Worm (Caenorhabditis elegans): ENCODE measurements around the gene unc-44.

Gene unc-44

DNA sequence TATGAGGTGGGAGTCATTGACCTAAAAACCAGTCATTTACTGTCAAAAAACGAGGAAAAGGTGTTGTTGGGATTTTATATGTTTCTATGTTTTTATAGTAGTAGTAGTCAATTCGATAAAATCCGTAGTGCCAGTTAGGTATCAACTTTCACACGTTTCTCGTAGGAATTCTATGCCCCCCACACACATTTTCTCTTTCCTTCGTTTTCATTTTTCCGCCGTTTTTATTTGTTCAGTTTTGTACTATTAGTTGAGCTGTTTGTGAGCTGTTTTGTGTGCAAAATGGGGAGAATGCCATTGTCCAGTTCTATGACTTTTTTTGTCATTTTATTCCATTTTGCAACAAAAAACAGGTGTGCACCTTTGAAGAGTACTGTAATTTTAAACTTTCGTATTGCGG lies 26.6 kb upstream of the unc-44 start:
- TF ChIP-seq sem-2 (GFP tag; optimal IDR thresholded peaks at IDR 0.05) = no peak
- no peak for TF ChIP-seq unc-62 (GFP tag; optimal IDR thresholded peaks at IDR 0.05)
- TF ChIP-seq sptf-1 (tag; optimal IDR thresholded peaks at IDR 0.05) = no peak
- TF ChIP-seq ceh-39 (tag; optimal IDR thresholded peaks at IDR 0.05) = no peak
- no peak for TF ChIP-seq lin-13 (tag; optimal IDR thresholded peaks at IDR 0.05)
- no peak for TF ChIP-seq zip-8 (tag; optimal IDR thresholded peaks at IDR 0.05)
- TF ChIP-seq ces-1 (GFP tag; optimal IDR thresholded peaks at IDR 0.05) = no peak
- TF ChIP-seq hlh-1 (tag; optimal IDR thresholded peaks at IDR 0.05) = no peak
- TF ChIP-seq cnd-1 (tag; optimal IDR thresholded peaks at IDR 0.05) = no peak
- TF ChIP-seq nhr-76 (tag; optimal IDR thresholded peaks at IDR 0.05) = no peak
- TF ChIP-seq nhr-237 (tag; optimal IDR thresholded peaks at IDR 0.05) = no peak
- TF ChIP-seq ceh-83 (GFP tag; optimal IDR thresholded peaks at IDR 0.05) = no peak
- TF ChIP-seq ham-2 (GFP tag; optimal IDR thresholded peaks at IDR 0.05) = no peak
- TF ChIP-seq mls-2 (tag; optimal IDR thresholded peaks at IDR 0.05) = no peak
- no peak for TF ChIP-seq mep-1 (tag; optimal IDR thresholded peaks at IDR 0.05)

DNA sequence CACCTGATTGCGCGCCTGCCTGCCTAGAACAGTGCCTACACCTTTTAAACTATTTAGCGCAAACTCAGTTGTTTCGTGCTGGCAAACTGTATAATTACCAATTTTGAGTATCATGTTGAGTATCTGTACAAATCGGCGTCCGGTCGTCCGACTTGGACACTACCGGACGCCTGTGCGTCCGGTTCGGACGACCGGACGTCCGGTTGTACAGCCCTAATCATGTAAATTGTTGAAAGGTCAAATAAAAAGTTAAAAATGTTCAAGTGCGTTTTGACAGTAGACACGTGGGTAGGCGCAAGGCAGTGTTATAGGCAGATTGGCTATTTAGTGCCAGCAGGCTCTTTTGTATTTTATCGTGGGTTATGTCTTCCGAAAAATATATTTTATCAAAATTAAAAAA lies 25.4 kb upstream of the unc-44 start:
- no peak for TF ChIP-seq drap-1 (GFP tag; optimal IDR thresholded peaks at IDR 0.05)
- no peak for TF ChIP-seq lin-32 (GFP tag; optimal IDR thresholded peaks at IDR 0.05)
- no peak for TF ChIP-seq ces-1 (GFP tag; optimal IDR thresholded peaks at IDR 0.05)
- no peak for TF ChIP-seq elt-1 (tag; optimal IDR thresholded peaks at IDR 0.05; ENCODE audit: borderline replicate concordance, insufficient read depth)
- TF ChIP-seq nhr-2 (tag; optimal IDR thresholded peaks at IDR 0.05) = no peak
- no peak for TF ChIP-seq bed-3 (GFP tag; optimal IDR thresholded peaks at IDR 0.05)

DNA sequence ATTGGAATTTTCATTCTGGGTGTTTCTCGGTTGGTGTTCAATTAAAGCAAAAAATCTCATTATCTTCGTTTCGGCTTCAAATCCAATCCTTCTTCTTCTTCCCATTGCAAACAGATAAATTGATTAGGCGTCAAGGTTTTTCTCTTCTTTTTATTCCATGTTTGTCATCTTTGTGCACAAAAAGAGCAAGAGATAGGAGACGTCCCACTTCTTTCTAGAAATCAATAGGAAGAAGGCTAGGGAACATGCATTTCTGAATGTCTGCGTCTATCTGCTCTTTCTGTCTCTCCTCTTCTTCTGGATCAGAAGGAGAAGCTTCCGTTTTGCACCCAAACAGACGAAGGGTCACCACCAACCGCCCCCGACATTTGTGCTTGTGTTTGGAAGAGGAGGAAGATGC lies 22.4 kb upstream of the unc-44 start:
- TF ChIP-seq lsy-2 (tag; optimal IDR thresholded peaks at IDR 0.05) (peak; percentile 7), ces-1 (GFP tag; optimal IDR thresholded peaks at IDR 0.05) (peak; percentile 99), nhr-237 (tag; optimal IDR thresholded peaks at IDR 0.05) (no peak)

DNA sequence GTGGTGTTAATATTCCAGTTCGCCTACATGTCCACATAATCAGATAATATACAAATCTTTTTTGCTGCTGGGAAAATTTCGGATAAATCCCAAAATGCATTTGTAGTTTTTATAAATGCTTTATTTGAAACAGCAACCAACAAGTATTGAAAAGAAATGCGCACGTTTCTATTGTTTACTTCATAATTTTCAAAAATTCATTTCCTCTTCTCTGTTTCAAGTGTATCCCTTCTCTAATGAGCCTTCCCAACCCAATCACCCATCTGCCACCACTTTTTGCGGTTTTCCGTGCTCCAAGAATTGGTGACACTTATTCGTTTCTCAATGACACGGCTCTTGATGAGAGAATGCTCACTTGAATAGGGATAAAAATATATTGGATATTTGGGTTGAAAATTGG lies 20.6 kb upstream of the unc-44 start:
- TF ChIP-seq ces-1 (GFP tag; optimal IDR thresholded peaks at IDR 0.05) = peak; percentile 79
- no peak for TF ChIP-seq unc-62 (GFP tag; optimal IDR thresholded peaks at IDR 0.05)
- peak; percentile 17 for TF ChIP-seq cnd-1 (tag; optimal IDR thresholded peaks at IDR 0.05)

DNA sequence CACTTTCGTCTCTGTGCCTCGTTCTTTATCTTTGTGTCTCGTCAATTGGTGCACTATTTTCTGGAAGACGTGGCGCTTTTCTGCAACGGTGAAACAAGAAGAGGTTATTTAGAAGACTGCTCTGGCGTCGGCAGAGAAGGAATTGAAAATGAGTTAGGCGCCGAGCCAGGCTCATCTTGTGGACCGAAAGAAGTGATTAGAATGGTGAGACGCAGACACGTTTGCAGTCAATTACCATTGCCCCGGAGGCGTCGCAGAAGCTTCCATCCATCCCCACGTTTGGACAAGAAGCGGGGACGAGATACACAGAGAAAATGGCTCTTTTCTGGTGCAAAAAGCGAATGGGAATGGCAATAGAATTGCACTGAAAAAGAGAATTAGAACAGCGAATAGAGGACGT lies 15.4 kb upstream of the unc-44 start:
- TF ChIP-seq mab-5 (tag; optimal IDR thresholded peaks at IDR 0.05) (no peak), nhr-76 (tag; optimal IDR thresholded peaks at IDR 0.05) (no peak), ces-1 (GFP tag; optimal IDR thresholded peaks at IDR 0.05) (peak; percentile 82)

DNA sequence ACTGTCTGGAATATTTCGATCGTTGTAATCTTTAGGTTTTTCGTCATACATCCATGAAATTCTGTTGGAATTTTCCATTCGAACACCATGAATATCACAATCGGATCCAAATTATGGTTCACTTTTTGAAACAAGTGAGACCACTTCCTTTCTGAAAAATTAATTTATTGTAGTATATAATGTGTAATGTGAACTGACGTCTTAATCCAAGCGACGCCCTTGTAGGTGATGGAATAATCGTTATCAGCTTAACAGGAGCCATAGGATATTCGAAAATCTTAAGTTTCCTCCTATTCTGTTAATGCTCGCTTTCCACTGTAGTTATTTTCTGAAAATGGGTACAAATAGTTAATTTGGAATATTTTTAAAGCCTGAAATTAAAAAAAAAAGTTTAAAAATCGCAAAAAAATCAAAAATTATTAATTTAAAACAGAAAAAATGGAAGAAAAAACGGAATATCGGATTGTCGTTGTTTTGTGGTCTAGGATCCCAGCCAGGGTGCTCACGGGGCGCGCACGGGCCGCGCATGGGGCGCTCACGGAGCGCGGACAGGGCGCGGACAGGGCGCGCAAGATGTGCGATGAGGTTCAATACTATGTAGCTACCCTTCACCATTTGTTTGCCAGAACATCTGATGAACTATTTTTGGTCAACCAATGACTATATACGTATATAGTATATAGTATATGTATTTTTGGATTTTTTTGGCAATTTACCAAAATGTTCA lies 13.0 kb upstream of the unc-44 start, which contains the start of gene K02B2.6:
TSS of gene K02B2.6 (minus strand) at position 51 of the 727 bp plus-strand sequence.
- no peak for TF ChIP-seq drap-1 (GFP tag; optimal IDR thresholded peaks at IDR 0.05)
- TF ChIP-seq lsy-2 (tag; optimal IDR thresholded peaks at IDR 0.05) = no peak
- TF ChIP-seq nhr-76 (tag; optimal IDR thresholded peaks at IDR 0.05) = no peak
- no peak for TF ChIP-seq unc-39 (tag; optimal IDR thresholded peaks at IDR 0.05)
- TF ChIP-seq sptf-1 (tag; optimal IDR thresholded peaks at IDR 0.05) = no peak
- TF ChIP-seq unc-62 (GFP tag; optimal IDR thresholded peaks at IDR 0.05) = no peak
- no peak for TF ChIP-seq mep-1 (tag; optimal IDR thresholded peaks at IDR 0.05)
- no peak for TF ChIP-seq M03D4.4 (tag; optimal IDR thresholded peaks at IDR 0.05)
- TF ChIP-seq ztf-11 (tag; optimal IDR thresholded peaks at IDR 0.05) = no peak
- no peak for TF ChIP-seq sem-2 (GFP tag; optimal IDR thresholded peaks at IDR 0.05)
- no peak for TF ChIP-seq lin-13 (tag; optimal IDR thresholded peaks at IDR 0.05)
- no peak for TF ChIP-seq elt-1 (tag; optimal IDR thresholded peaks at IDR 0.05; ENCODE audit: borderline replicate concordance, insufficient read depth)
- no peak for TF ChIP-seq unc-120 (tag; optimal IDR thresholded peaks at IDR 0.05; ENCODE audit: poor library complexity, severe bottlenecking)
- no peak for TF ChIP-seq mab-5 (tag; optimal IDR thresholded peaks at IDR 0.05)

DNA sequence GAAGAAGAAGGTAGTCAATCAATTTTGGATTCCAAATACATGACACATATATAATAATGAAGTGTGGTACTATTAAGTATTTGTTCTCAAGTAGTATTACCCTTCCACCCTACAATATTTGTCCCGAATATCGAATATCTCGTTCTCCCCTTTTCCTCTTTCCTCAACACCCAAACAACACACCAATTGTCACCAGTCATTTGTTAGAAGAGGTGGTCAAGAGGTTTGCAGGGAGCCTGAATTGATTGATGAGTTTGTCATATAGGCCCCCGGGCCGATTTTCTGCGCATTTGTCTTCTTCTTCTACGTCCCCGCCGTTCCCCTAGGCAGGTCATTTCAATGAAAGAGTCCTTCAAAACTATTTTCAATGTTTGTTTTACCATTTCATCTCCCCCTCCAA lies 11.1 kb upstream of the unc-44 start:
- peak; percentile 62 for TF ChIP-seq hlh-1 (tag; optimal IDR thresholded peaks at IDR 0.05)
- TF ChIP-seq elt-3 (tag; optimal IDR thresholded peaks at IDR 0.05) = no peak
- peak; percentile 28 for TF ChIP-seq ceh-39 (tag; optimal IDR thresholded peaks at IDR 0.05)
- peak; percentile 21 for TF ChIP-seq nhr-2 (tag; optimal IDR thresholded peaks at IDR 0.05)
- peak; percentile 62 for TF ChIP-seq unc-62 (GFP tag; optimal IDR thresholded peaks at IDR 0.05)
- TF ChIP-seq M03D4.4 (tag; optimal IDR thresholded peaks at IDR 0.05) = no peak

All from whole organism, mixed stage, embryonic.